Fruit fly (Drosophila melanogaster) whole organism, embryonic: ENCODE results near the gene Irbp18.
A peak's percentile ranks its signal among the peaks of the same experiment; 100 is the strongest.

Experiments
- ATbp ChIP-seq: fragments of 200-800 bp; sonication (Bioruptor generic); optimal IDR thresholded peaks from 2 replicates; lab custom pipeline; 2017; ENCODE audit warnings: missing biosample characterization, mild to moderate bottlenecking, missing genetic modification characterization, missing genetic modification reagents
- C15 ChIP-seq: fragments of 200-800 bp; sonication (Bioruptor generic); IDR thresholded peaks from 3 replicates; pipeline ENCODE4 v1.3.6; 2022; ENCODE audit warnings: missing biosample characterization, missing genetic modification characterization
- CG10209 ChIP-seq: fragments of 200-800 bp; sonication (Bioruptor generic); optimal IDR thresholded peaks from 3 replicates; lab custom pipeline; 2017; ENCODE audit warnings: missing biosample characterization, mild to moderate bottlenecking, missing genetic modification characterization, missing genetic modification reagents
- CG10366 ChIP-seq: fragments of 200-800 bp; sonication (Bioruptor generic); IDR thresholded peaks from 2 replicates; pipeline ENCODE4 v1.3.6; 2022; ENCODE audit warnings: missing biosample characterization, missing genetic modification characterization
- CG11398 ChIP-seq: fragments of 200-800 bp; sonication (Bioruptor generic); optimal IDR thresholded peaks from 2 replicates; lab custom pipeline; 2016; ENCODE audit warnings: missing biosample characterization, missing genetic modification characterization
- CG11456 ChIP-seq: fragments of 200-800 bp; sonication (Bioruptor generic); IDR thresholded peaks from 3 replicates; pipeline ENCODE4 v1.3.6; 2022; ENCODE audit warnings: missing biosample characterization, missing genetic modification characterization
- CG11504 ChIP-seq: fragments of 200-800 bp; sonication (Bioruptor generic); optimal IDR thresholded peaks from 3 replicates; lab custom pipeline; 2019; ENCODE audit warnings: missing biosample characterization, mild to moderate bottlenecking, missing genetic modification characterization, moderate library complexity
- CG15011 ChIP-seq: fragments of 200-800 bp; sonication (Bioruptor generic); optimal IDR thresholded peaks from 3 replicates; lab custom pipeline; 2018; ENCODE audit warnings: missing biosample characterization, mild to moderate bottlenecking, missing genetic modification characterization
- CG15601 ChIP-seq: fragments of 200-800 bp; sonication (Bioruptor generic); optimal IDR thresholded peaks from 3 replicates; lab custom pipeline; 2019; ENCODE audit warnings: missing biosample characterization, mild to moderate bottlenecking, missing genetic modification characterization, moderate library complexity
- CG16815 ChIP-seq: fragments of 200-800 bp; sonication (Bioruptor generic); optimal IDR thresholded peaks from 3 replicates; lab custom pipeline; 2017; ENCODE audit warnings: missing biosample characterization, mild to moderate bottlenecking, missing genetic modification characterization
- CG31224 ChIP-seq: fragments of 200-800 bp; sonication (Bioruptor generic); IDR thresholded peaks from 2 replicates; pipeline ENCODE4 v1.3.6; 2022; ENCODE audit warnings: missing biosample characterization, missing genetic modification characterization
- CG3407 ChIP-seq: fragments of 200-800 bp; sonication (Bioruptor generic); optimal IDR thresholded peaks from 2 replicates; lab custom pipeline; 2018; ENCODE audit warnings: missing biosample characterization, mild to moderate bottlenecking, missing genetic modification characterization
- CG3726 ChIP-seq: fragments of 200-800 bp; sonication (Bioruptor generic); IDR thresholded peaks from 3 replicates; pipeline ENCODE4, ENCODE4 v1.3.6; 2022; ENCODE audit warnings: missing biosample characterization, missing genetic modification characterization
- CG6654 ChIP-seq: fragments of 200-800 bp; sonication (Bioruptor generic); optimal IDR thresholded peaks from 2 replicates; lab custom pipeline; 2017; ENCODE audit warnings: missing biosample characterization, mild to moderate bottlenecking, missing genetic modification characterization
- CG7987 ChIP-seq: fragments of 200-800 bp; sonication (Bioruptor generic); optimal IDR thresholded peaks from 2 replicates; lab custom pipeline; 2018; ENCODE audit warnings: missing biosample characterization, mild to moderate bottlenecking, missing genetic modification characterization, moderate library complexity
- CG8281 ChIP-seq: fragments of 200-800 bp; sonication (Bioruptor generic); optimal IDR thresholded peaks from 2 replicates; lab custom pipeline; 2018; ENCODE audit warnings: missing biosample characterization, mild to moderate bottlenecking, missing genetic modification characterization, moderate library complexity
- CG9609 ChIP-seq: fragments of 200-800 bp; sonication (Bioruptor generic); optimal IDR thresholded peaks from 3 replicates; lab custom pipeline; 2016; ENCODE audit warnings: missing biosample characterization, missing genetic modification characterization
- CkIIα-i1 ChIP-seq: fragments of 200-800 bp; sonication (Bioruptor generic); IDR thresholded peaks from 2 replicates; pipeline ENCODE4 v1.3.6; 2022; ENCODE audit warnings: missing biosample characterization, missing genetic modification characterization
- Dbx ChIP-seq: fragments of 200-800 bp; sonication (Bioruptor generic); IDR thresholded peaks from 3 replicates; pipeline ENCODE4 v1.3.6; 2022; ENCODE audit warnings: missing biosample characterization, missing genetic modification characterization
- Dref ChIP-seq: fragments of 200-800 bp; sonication (Bioruptor generic); IDR thresholded peaks from 2 replicates; pipeline ENCODE4 v1.3.6; 2022; ENCODE audit warnings: missing biosample characterization, missing genetic modification characterization
- Ets97D ChIP-seq: fragments of 200-800 bp; sonication (Bioruptor generic); optimal IDR thresholded peaks from 3 replicates; lab custom pipeline; 2016; ENCODE audit warnings: missing biosample characterization, missing genetic modification characterization
- Fer3 ChIP-seq: fragments of 200-800 bp; sonication (Bioruptor generic); optimal IDR thresholded peaks from 2 replicates; lab custom pipeline; 2018; ENCODE audit warnings: missing biosample characterization, mild to moderate bottlenecking, missing genetic modification characterization, moderate library complexity
- HLH54F ChIP-seq: fragments of 200-800 bp; sonication (Bioruptor generic); optimal IDR thresholded peaks from 3 replicates; lab custom pipeline; 2016; ENCODE audit warnings: missing biosample characterization, missing genetic modification characterization
- Hand ChIP-seq: fragments of 200-800 bp; sonication (Bioruptor generic); optimal IDR thresholded peaks from 2 replicates; lab custom pipeline; 2017; ENCODE audit warnings: mild to moderate bottlenecking, missing biosample characterization, missing genetic modification reagents, missing genetic modification characterization
- HmgZ ChIP-seq: fragments of 200-800 bp; sonication (Bioruptor generic); optimal IDR thresholded peaks from 2 replicates; lab custom pipeline; 2018; ENCODE audit warnings: missing biosample characterization, mild to moderate bottlenecking, missing genetic modification characterization
- Jarid2 ChIP-seq: fragments of 200-800 bp; sonication (Bioruptor generic); optimal IDR thresholded peaks from 3 replicates; lab custom pipeline; 2017; ENCODE audit warnings: mild to moderate bottlenecking, missing biosample characterization, missing genetic modification reagents, missing genetic modification characterization
- NC2β ChIP-seq: fragments of 200-800 bp; sonication (Bioruptor generic); optimal IDR thresholded peaks from 2 replicates; lab custom pipeline; 2016; ENCODE audit warnings: missing biosample characterization, missing genetic modification characterization
- bcd ChIP-seq: fragments of 200-800 bp; sonication (Bioruptor generic); optimal IDR thresholded peaks from 2 replicates; lab custom pipeline; 2017; ENCODE audit warnings: missing biosample characterization, mild to moderate bottlenecking, missing genetic modification characterization
- br ChIP-seq: fragments of >200 bp; optimal IDR thresholded peaks from 2 replicates; lab custom pipeline; 2017
- cas ChIP-seq: fragments of 200-800 bp; sonication (Bioruptor generic); IDR thresholded peaks from 2 replicates; pipeline ENCODE4 v1.3.6; 2022; ENCODE audit warnings: missing biosample characterization, missing genetic modification characterization
- corto ChIP-seq: fragments of 200-800 bp; sonication (Bioruptor generic); optimal IDR thresholded peaks from 2 replicates; lab custom pipeline; 2016; ENCODE audit warnings: missing biosample characterization, mild to moderate bottlenecking, missing genetic modification characterization, moderate library complexity
- dan ChIP-seq: fragments of 200-800 bp; sonication (Bioruptor generic); IDR thresholded peaks from 2 replicates; pipeline ENCODE4 v1.3.6; 2022; ENCODE audit warnings: missing biosample characterization, missing genetic modification characterization
- danr ChIP-seq: fragments of 200-800 bp; sonication (Bioruptor generic); IDR thresholded peaks from 2 replicates; pipeline ENCODE4 v1.3.6; 2022; ENCODE audit warnings: missing biosample characterization, missing genetic modification characterization
- dm ChIP-seq: fragments of 200-800 bp; sonication (Bioruptor generic); optimal IDR thresholded peaks from 3 replicates; lab custom pipeline; 2016; ENCODE audit warnings: missing biosample characterization, missing genetic modification characterization
- exex ChIP-seq: fragments of 200-800 bp; sonication (Bioruptor generic); optimal IDR thresholded peaks from 4 replicates; lab custom pipeline; 2018; ENCODE audit warnings: missing biosample characterization, mild to moderate bottlenecking, missing genetic modification characterization, moderate library complexity
- eyg ChIP-seq: fragments of 200-800 bp; sonication (Bioruptor generic); optimal IDR thresholded peaks from 3 replicates; lab custom pipeline; 2016; ENCODE audit warnings: missing biosample characterization, missing genetic modification characterization
- fd102C ChIP-seq: fragments of 200-800 bp; sonication (Bioruptor generic); optimal IDR thresholded peaks from 2 replicates; lab custom pipeline; 2018; ENCODE audit warnings: missing biosample characterization, mild to moderate bottlenecking, missing genetic modification characterization, moderate library complexity
- gfzf ChIP-seq: fragments of 200-800 bp; sonication (Bioruptor generic); optimal IDR thresholded peaks from 2 replicates; lab custom pipeline; 2016; ENCODE audit warnings: missing biosample characterization, mild to moderate bottlenecking, missing genetic modification characterization, moderate library complexity
- grn ChIP-seq: fragments of 200-800 bp; sonication (Bioruptor generic); optimal IDR thresholded peaks from 3 replicates; lab custom pipeline; 2017; ENCODE audit warnings: missing biosample characterization, missing genetic modification characterization
- kni ChIP-seq: fragments of 200-800 bp; sonication (Bioruptor generic); optimal IDR thresholded peaks from 3 replicates; lab custom pipeline; 2017; ENCODE audit warnings: mild to moderate bottlenecking, missing biosample characterization, missing genetic modification reagents, missing genetic modification characterization
- knrl ChIP-seq: fragments of 200-800 bp; sonication (Bioruptor generic); IDR thresholded peaks from 3 replicates; pipeline ENCODE4 v1.3.6; 2022; ENCODE audit warnings: missing biosample characterization, missing genetic modification characterization; ENCODE audit not compliant: partially characterized antibody
- luna ChIP-seq: fragments of 200-800 bp; sonication (Bioruptor generic); optimal IDR thresholded peaks from 2 replicates; lab custom pipeline; 2016; ENCODE audit warnings: missing biosample characterization, missing genetic modification characterization
- nau ChIP-seq: fragments of 200-800 bp; sonication (Bioruptor generic); optimal IDR thresholded peaks from 3 replicates; lab custom pipeline; 2017; ENCODE audit warnings: missing biosample characterization, mild to moderate bottlenecking, missing genetic modification characterization, missing genetic modification reagents
- nom ChIP-seq: fragments of 200-800 bp; sonication (Bioruptor generic); optimal IDR thresholded peaks from 2 replicates; lab custom pipeline; 2017; ENCODE audit warnings: missing biosample characterization, missing genetic modification characterization, mild to moderate bottlenecking, moderate library complexity, missing genetic modification reagents
- onecut ChIP-seq: fragments of 200-800 bp; sonication (Bioruptor generic); IDR thresholded peaks from 2 replicates; pipeline ENCODE4 v1.3.6; 2022; ENCODE audit warnings: missing biosample characterization, missing genetic modification characterization
- shn ChIP-seq: fragments of 200-800 bp; sonication (Bioruptor generic); optimal IDR thresholded peaks from 3 replicates; lab custom pipeline; 2016; ENCODE audit warnings: missing biosample characterization, missing genetic modification characterization
- slou ChIP-seq: fragments of 200-800 bp; sonication (Bioruptor generic); optimal IDR thresholded peaks from 3 replicates; lab custom pipeline; 2016; ENCODE audit warnings: missing biosample characterization, missing genetic modification characterization
- sug ChIP-seq: fragments of 200-800 bp; optimal IDR thresholded peaks from 2 replicates; lab custom pipeline; 2019; ENCODE audit warnings: missing biosample characterization, mild to moderate bottlenecking, missing genetic modification characterization, moderate library complexity
- tgo ChIP-seq: fragments of 200-800 bp; sonication (Bioruptor generic); IDR thresholded peaks from 3 replicates; pipeline ENCODE4 v1.3.6; 2022; ENCODE audit warnings: missing biosample characterization, missing genetic modification characterization
- ttk ChIP-seq: fragments of 200-800 bp; sonication (Bioruptor generic); IDR thresholded peaks from 2 replicates; pipeline ENCODE4 v2.1.2; 2022; ENCODE audit warnings: missing biosample characterization, missing genetic modification characterization
- unc-4 ChIP-seq: fragments of 200-800 bp; sonication (Bioruptor generic); IDR thresholded peaks from 2 replicates; pipeline ENCODE4 v1.3.6; 2022; ENCODE audit warnings: missing biosample characterization, missing genetic modification characterization; ENCODE audit not compliant: partially characterized antibody

Gene Irbp18

dm6 chr3L:11047877-11048276 lies 50.1 kb downstream of the Irbp18 start (continued):
- TF ChIP-seq onecut, result peak; percentile 86
- peak; percentile 86 for TF ChIP-seq HmgZ (tag; lab: Kevin White, UChicago)
- no peak for TF ChIP-seq luna
- peak; percentile 69 for TF ChIP-seq dm (GFP tag; lab: Kevin White, UChicago)
- TF ChIP-seq CG9609, result peak; percentile 76
- TF ChIP-seq Dref (GFP tag; lab: Robert Waterston, UW), result no peak
- TF ChIP-seq Dbx (GFP tag; lab: Robert Waterston, UW), result peak; percentile 81
- no peak for TF ChIP-seq corto
- no peak for TF ChIP-seq br
- peak; percentile 61 for TF ChIP-seq sug (tag; lab: Kevin White, UChicago)
- peak; percentile 36 for TF ChIP-seq Ets97D (GFP tag; lab: Kevin White, UChicago)
- TF ChIP-seq CG11456 (GFP tag; lab: Robert Waterston, UW), result peak; percentile 96
- peak; percentile 64 for TF ChIP-seq nau (GFP tag; lab: Kevin White, UChicago)
- TF ChIP-seq CG7987 (GFP tag; lab: Kevin White, UChicago), result peak; percentile 85
- peak; percentile 64 for TF ChIP-seq Fer3 (tag; lab: Kevin White, UChicago)
- TF ChIP-seq unc-4, result no peak
- TF ChIP-seq CG11504, result peak; percentile 74
- peak; percentile 48 for TF ChIP-seq CG8281 (tag; lab: Kevin White, UChicago)
- no peak for TF ChIP-seq dan
- peak; percentile 36 for TF ChIP-seq CG6654
- peak; percentile 78 for TF ChIP-seq shn (GFP tag; lab: Kevin White, UChicago)
- TF ChIP-seq kni, result no peak
- peak; percentile 85 for TF ChIP-seq NC2β
- peak; percentile 74 for TF ChIP-seq bcd (GFP tag; lab: Kevin White, UChicago)
- TF ChIP-seq CG10209, result peak; percentile 57
- TF ChIP-seq knrl (GFP tag; lab: Robert Waterston, UW), result peak; percentile 32; the same call in 1 of the 3 replicates
- no peak for TF ChIP-seq Hand
- peak; percentile 56 for TF ChIP-seq fd102C (GFP tag; lab: Kevin White, UChicago)
- peak; percentile 42; the same call in 1 of the 2 replicates for TF ChIP-seq ttk (GFP tag; lab: Robert Waterston, UW)
- no peak for TF ChIP-seq exex (tag; lab: Kevin White, UChicago)
- TF ChIP-seq cas (GFP tag; lab: Robert Waterston, UW), result no peak
- peak; percentile 32 for TF ChIP-seq CG11398 (GFP tag; lab: Kevin White, UChicago)
- TF ChIP-seq Jarid2 (GFP tag; lab: Kevin White, UChicago), result peak; percentile 51
- TF ChIP-seq CG31224, result peak; percentile 39; the same call in 1 of the 2 replicates
- peak; percentile 44 for TF ChIP-seq HLH54F (GFP tag; lab: Kevin White, UChicago)
- TF ChIP-seq ATbp, result peak; percentile 65
- TF ChIP-seq danr (GFP tag; lab: Robert Waterston, UW), result no peak
- peak; percentile 60 for TF ChIP-seq CG10366 (GFP tag; lab: Robert Waterston, UW)
- no peak for TF ChIP-seq gfzf (GFP tag; lab: Kevin White, UChicago)
- TF ChIP-seq CG15601 (tag; lab: Kevin White, UChicago), result peak; percentile 39
- TF ChIP-seq C15 (GFP tag; lab: Robert Waterston, UW), result no peak
- TF ChIP-seq CkIIα-i1, result no peak
- TF ChIP-seq slou (GFP tag; lab: Kevin White, UChicago), result peak; percentile 9
- peak; percentile 49 for TF ChIP-seq CG16815 (GFP tag; lab: Kevin White, UChicago)
- TF ChIP-seq CG15011 (GFP tag; lab: Kevin White, UChicago), result peak; percentile 16
- TF ChIP-seq eyg (GFP tag; lab: Kevin White, UChicago), result peak; percentile 37
- TF ChIP-seq nom (GFP tag; lab: Kevin White, UChicago), result no peak
- peak; percentile 52 for TF ChIP-seq CG3407 (GFP tag; lab: Kevin White, UChicago)
- TF ChIP-seq CG3726 (GFP tag; lab: Robert Waterston, UW), result no peak
- TF ChIP-seq grn, result no peak
- peak; percentile 80 for TF ChIP-seq tgo
